Worm (Caenorhabditis elegans): ENCODE results near the gene K10D11.4.

ce11 chrIV:13013711-13014341 lies 19.6 kb upstream of the K10D11.4 start:
- no peak for TF ChIP-seq lin-26 (GFP tag; IDR thresholded peaks at IDR 0.05)
- no peak for TF ChIP-seq dpl-1 (GFP tag; optimal IDR thresholded peaks at IDR 0.05)
- TF ChIP-seq hsf-1 (GFP tag; IDR thresholded peaks at IDR 0.05), result no peak
- TF ChIP-seq F52B5.7 (tag; optimal IDR thresholded peaks at IDR 0.05), result no peak

Data from whole organism, young adult.